Fruit fly (Drosophila melanogaster) whole organism, pupa: Measurements from ENCODE around the gene ema.

ENCODE experiments used
- CG10348 ChIP-seq: fragments of 200-800 bp; sonication (Bioruptor generic); IDR thresholded peaks from 2 replicates; pipeline ENCODE4 v1.3.6; 2022; ENCODE audit warnings: missing biosample characterization, missing genetic modification characterization
- CG14655 ChIP-seq: fragments of 200-800 bp; sonication (Bioruptor generic); optimal IDR thresholded peaks from 3 replicates; lab custom pipeline; 2017; ENCODE audit warnings: mild to moderate bottlenecking, missing biosample characterization, missing genetic modification reagents, missing genetic modification characterization
- EcR ChIP-seq: fragments of 200-800 bp; sonication (Bioruptor generic); optimal IDR thresholded peaks from 3 replicates; lab custom pipeline; 2019; ENCODE audit warnings: missing biosample characterization, missing genetic modification characterization, mild to moderate bottlenecking, moderate library complexity, missing genetic modification reagents
- Ets98B ChIP-seq: fragments of 200-800 bp; sonication (Bioruptor generic); IDR thresholded peaks from 2 replicates; pipeline ENCODE4 v1.3.6; 2022; ENCODE audit warnings: missing biosample characterization, missing genetic modification characterization
- gl ChIP-seq: fragments of 200-800 bp; sonication (Bioruptor generic); optimal IDR thresholded peaks from 2 replicates; lab custom pipeline; 2018; ENCODE audit warnings: missing biosample characterization, mild to moderate bottlenecking, missing genetic modification characterization
- rn ChIP-seq: fragments of 200-800 bp; sonication (Bioruptor generic); IDR thresholded peaks from 2 replicates; pipeline ENCODE4 v1.3.6; 2022; ENCODE audit warnings: missing biosample characterization, missing genetic modification characterization

dm6 chr3R:16442937-16443336 is 1.5 kb upstream of the ema start, which contains the start of the genes Ttc1 and CG14882:
- TF ChIP-seq CG10348 (peak; percentile 67; the same call in 1 of the 2 replicates), EcR (GFP tag; lab: Kevin White, UChicago) (no peak), Ets98B (GFP tag; lab: Robert Waterston, UW) (peak; percentile 74), rn (peak; percentile 61), CG14655 (GFP tag; lab: Kevin White, UChicago) (no peak), gl (tag; lab: Kevin White, UChicago) (peak; percentile 16)
